Worm (Caenorhabditis elegans): Measurements from ENCODE around the gene fbxb-38.

- no peak for TF ChIP-seq dao-5 (tag; optimal IDR thresholded peaks at IDR 0.05)
- no peak for TF ChIP-seq W03F9.2 (tag; optimal IDR thresholded peaks at IDR 0.05)
- no peak for TF ChIP-seq him-1 (tag; optimal IDR thresholded peaks at IDR 0.05)
Observed at ce11 chrII:2216940-2217664, 48.5 kb upstream of the fbxb-38 start.
